Worm (Caenorhabditis elegans): Measurements from ENCODE around the gene spig-3.
A peak's percentile ranks its signal among the peaks of the same experiment; 100 is the strongest.
"Not testable (repeated sequence)": the region's sequence is repeated elsewhere in the genome, so short reads cannot be mapped to it uniquely, and the experiment has no call there.

Gene spig-3

DNA sequence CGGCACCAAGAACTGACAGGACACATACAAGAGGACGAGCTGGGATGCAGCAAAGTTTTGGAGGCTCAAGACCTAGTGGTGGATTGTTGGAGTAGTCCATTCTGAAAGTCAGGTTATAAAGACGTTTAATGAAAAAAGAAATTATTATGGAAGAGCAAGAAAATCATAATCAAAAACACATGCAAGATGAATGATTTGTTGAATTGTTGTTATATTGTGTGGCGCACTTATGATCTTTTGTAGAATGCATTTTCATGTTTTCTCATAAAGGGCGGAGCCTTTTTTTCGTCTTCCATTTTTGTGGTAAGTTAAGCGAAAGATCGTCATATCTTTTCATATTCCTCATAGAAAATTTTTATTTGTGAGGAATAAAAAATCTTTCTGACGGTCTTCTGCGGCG, 17.1 kb upstream of the spig-3 start, which contains the start of gene F47B8.2:
F47B8.2 (minus strand) TSS at position 101 of the 400 bp plus-strand sequence.
- TF ChIP-seq php-3 (GFP tag; IDR thresholded peaks at IDR 0.05), result no peak
- no peak for TF ChIP-seq spr-3 (GFP tag; optimal IDR thresholded peaks at IDR 0.05)
- TF ChIP-seq mxl-2 (GFP tag; conservative IDR thresholded peaks at IDR 0.05), result no peak
- TF ChIP-seq daf-16 (GFP tag; optimal IDR thresholded peaks at IDR 0.05), result no peak
- TF ChIP-seq daf-16 (tag; optimal IDR thresholded peaks at IDR 0.05), result no peak
- no peak for TF ChIP-seq lsy-2 (tag; optimal IDR thresholded peaks at IDR 0.05)
- no peak for TF ChIP-seq lin-38 (GFP tag; IDR thresholded peaks at IDR 0.05)
- TF ChIP-seq lin-1 (GFP tag; IDR thresholded peaks at IDR 0.05), result no peak
- no peak for TF ChIP-seq lir-3 (tag; optimal IDR thresholded peaks at IDR 0.05)
- no peak for TF ChIP-seq unc-130 (GFP tag; optimal IDR thresholded peaks at IDR 0.05)
- TF ChIP-seq madf-5 (GFP tag; IDR thresholded peaks at IDR 0.05), result no peak

DNA sequence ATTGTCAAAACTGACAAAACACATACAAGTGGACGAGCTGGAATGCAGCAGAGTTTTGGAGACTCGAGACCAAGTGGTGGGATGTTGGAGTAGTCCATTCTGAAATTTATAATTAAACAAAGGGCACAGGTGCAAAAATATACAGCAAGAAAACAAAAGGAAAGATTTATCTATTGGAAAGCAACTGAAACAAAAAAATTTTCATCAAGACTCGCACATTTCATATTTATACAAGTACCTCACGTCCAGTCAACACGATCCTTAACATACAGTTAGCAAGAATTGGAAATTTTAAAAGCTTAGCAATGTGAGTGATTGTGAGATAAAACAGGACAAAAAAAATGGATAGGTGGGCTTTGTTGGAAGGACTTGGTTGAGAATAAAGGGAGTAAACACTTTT, 14.8 kb upstream of the spig-3 start, which contains the start of gene F47B8.1:
F47B8.1 (minus strand) TSS at position 101 of the 400 bp plus-strand sequence.
- TF ChIP-seq unc-62 (GFP tag; optimal IDR thresholded peaks at IDR 0.05 in 1 of 2) (peak in 1 of 2 experiments; percentile 19), unc-62 (tag; optimal IDR thresholded peaks at IDR 0.05) (no peak), Y5F2A.4 (GFP tag; optimal IDR thresholded peaks at IDR 0.05) (no peak)

DNA sequence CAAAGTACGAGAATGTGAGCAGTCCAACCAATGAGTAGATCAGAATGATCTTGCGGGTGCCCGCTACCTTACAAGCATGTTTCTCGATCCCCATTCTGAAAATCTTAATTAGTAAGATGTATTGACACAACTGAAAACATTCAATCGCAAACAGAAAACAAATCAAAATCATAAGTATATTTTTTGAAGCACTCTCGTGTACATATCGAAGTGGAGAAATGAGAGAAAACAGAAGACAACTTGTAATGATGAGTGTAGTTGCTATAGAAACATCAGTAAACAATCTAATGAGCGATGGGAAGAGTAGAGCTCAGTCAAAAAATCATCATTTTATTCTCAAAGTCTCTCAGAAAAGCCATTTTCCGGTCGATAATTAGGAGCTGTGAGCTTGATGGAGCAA, 13.2 kb upstream of the spig-3 start, which contains the start of gene F14D7.8:
F14D7.8 (minus strand) TSS at position 101 of the 400 bp plus-strand sequence.
- TF ChIP-seq Y48G9A.11 (GFP tag; IDR thresholded peaks at IDR 0.05) (no peak), Y75B8A.6 (GFP tag; IDR thresholded peaks at IDR 0.05) (no peak), daf-19 (GFP tag; conservative IDR thresholded peaks at IDR 0.05) (no peak), T20F7.1 (GFP tag; optimal IDR thresholded peaks at IDR 0.05) (no peak), F44E2.7 (GFP tag; IDR thresholded peaks at IDR 0.05) (no peak), ZK337.2 (GFP tag; IDR thresholded peaks at IDR 0.05) (no peak), ctbp-1 (GFP tag; IDR thresholded peaks at IDR 0.05) (no peak), lin-15B (tag; optimal IDR thresholded peaks at IDR 0.05) (no peak), aha-1 (tag) (no peak), jun-1 (tag; optimal IDR thresholded peaks at IDR 0.05) (no peak), nhr-76 (tag; optimal IDR thresholded peaks at IDR 0.05) (no peak), nhr-41 (GFP tag; IDR thresholded peaks at IDR 0.05) (no peak), arid-1 (GFP tag; conservative IDR thresholded peaks at IDR 0.05) (no peak), ceh-44 (GFP tag; IDR thresholded peaks at IDR 0.05) (no peak)

DNA sequence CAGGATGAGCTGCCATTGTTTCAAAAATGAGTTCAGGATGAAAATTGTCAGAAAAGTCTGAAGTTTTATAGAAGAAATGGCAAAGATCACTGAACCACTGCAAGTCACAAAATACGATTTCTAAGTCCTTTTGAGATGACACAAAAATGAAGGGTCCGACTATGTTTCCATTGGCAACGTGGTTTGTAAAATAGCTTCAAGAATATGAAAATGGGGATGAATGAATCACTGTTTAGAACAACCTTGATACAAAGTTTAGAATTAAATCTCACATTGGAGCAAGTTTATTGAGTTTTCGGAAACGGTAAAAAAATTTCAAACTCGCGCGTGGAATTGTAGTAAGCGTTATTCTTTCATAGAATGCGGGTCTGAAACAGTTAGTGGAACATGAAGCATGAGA, 11.6 kb upstream of the spig-3 start, which contains the start of gene ddn-3:
ddn-3 (minus strand) TSS at position 101 of the 400 bp plus-strand sequence.
- TF ChIP-seq zag-1 (tag; optimal IDR thresholded peaks at IDR 0.05), result no peak

DNA sequence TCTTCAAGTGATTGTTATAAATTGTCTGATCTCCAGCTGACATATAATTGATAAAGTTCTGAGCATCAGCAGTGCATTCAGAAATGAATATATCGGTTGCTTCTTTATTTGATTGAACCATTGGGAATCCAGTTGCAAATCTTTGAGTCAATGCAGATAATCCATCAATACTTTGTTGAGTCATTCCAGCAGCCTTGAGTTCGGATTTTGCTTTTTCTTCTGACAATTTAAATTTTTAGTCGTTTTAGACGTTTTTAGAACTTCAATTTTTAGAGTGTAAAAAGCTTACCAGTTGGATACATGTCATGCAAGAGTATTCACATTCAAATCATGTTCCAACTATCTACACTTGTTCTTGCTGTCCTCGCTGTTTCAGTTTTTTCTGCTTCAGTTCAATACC, 10.2 kb upstream of the spig-3 start, which contains the start of gene F14D7.14:
F14D7.14 (plus strand) TSS at position 301 of the 400 bp plus-strand sequence.
- not testable (repeated sequence) for TF ChIP-seq Y48G9A.11 (GFP tag; IDR thresholded peaks at IDR 0.05); nhr-102 (tag; optimal IDR thresholded peaks at IDR 0.05); mxl-2 (GFP tag; conservative IDR thresholded peaks at IDR 0.05)

DNA sequence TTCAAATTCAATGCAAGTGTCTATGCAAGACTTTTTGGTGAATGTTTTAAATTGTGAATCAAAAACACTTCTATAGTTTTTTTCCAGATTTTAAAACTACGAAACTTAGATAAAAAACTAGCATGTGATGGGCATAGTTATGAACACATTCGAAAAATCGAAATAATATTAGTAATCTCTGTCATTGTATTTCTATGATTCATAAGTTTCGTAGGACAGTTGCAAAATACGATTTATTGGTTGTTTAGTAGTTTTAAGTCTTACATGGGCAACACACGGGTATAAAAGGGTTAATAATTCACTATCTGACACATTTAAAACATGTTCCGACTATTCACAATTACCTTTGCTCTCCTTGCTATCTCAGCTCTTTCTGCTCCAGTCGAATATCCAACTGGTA, 8.7 kb upstream of the spig-3 start, which contains the start of gene spig-5:
spig-5 (plus strand) TSS at position 301 of the 400 bp plus-strand sequence.
- not testable (repeated sequence) for TF ChIP-seq ces-1 (GFP tag; optimal IDR thresholded peaks at IDR 0.05); set-16 (GFP tag; IDR thresholded peaks at IDR 0.05); ztf-7 (tag; optimal IDR thresholded peaks at IDR 0.05)
